Fruit fly (Drosophila melanogaster) whole organism, embryonic: Measurements from ENCODE around the gene nan.
A peak's percentile ranks its signal among the peaks of the same experiment; 100 is the strongest.

Experiments used
- Aef1 ChIP-seq: fragments of 200-800 bp; sonication (Bioruptor generic); IDR thresholded peaks from 3 replicates; pipeline ENCODE4 v1.3.6; 2022; ENCODE audit warnings: missing biosample characterization, missing genetic modification characterization
- Atf3 ChIP-seq: fragments of 200-800 bp; sonication (Bioruptor generic); optimal IDR thresholded peaks from 3 replicates; lab custom pipeline; 2016; ENCODE audit warnings: missing biosample characterization, missing genetic modification characterization
- CG10209 ChIP-seq: fragments of 200-800 bp; sonication (Bioruptor generic); optimal IDR thresholded peaks from 3 replicates; lab custom pipeline; 2017; ENCODE audit warnings: missing biosample characterization, mild to moderate bottlenecking, missing genetic modification characterization, missing genetic modification reagents
- CG10431 ChIP-seq: fragments of 200-800 bp; sonication (Bioruptor generic); optimal IDR thresholded peaks from 3 replicates; lab custom pipeline; 2018; ENCODE audit warnings: missing biosample characterization, mild to moderate bottlenecking, missing genetic modification characterization
- CG10654 ChIP-seq: fragments of 200-800 bp; sonication (Bioruptor generic); optimal IDR thresholded peaks from 2 replicates; lab custom pipeline; 2016; ENCODE audit warnings: missing biosample characterization, missing genetic modification characterization
- CG12104 ChIP-seq: fragments of 200-800 bp; sonication (Bioruptor generic); optimal IDR thresholded peaks from 3 replicates; lab custom pipeline; 2016; ENCODE audit warnings: missing biosample characterization, missing genetic modification characterization
- CG12942 ChIP-seq: fragments of 200-800 bp; sonication (Bioruptor generic); optimal IDR thresholded peaks from 3 replicates; lab custom pipeline; 2016; ENCODE audit warnings: missing biosample characterization, missing genetic modification characterization
- CG13624 ChIP-seq: fragments of 200-800 bp; sonication (Bioruptor generic); optimal IDR thresholded peaks from 2 replicates; lab custom pipeline; 2016; ENCODE audit warnings: missing biosample characterization, missing genetic modification characterization
- CG14667 ChIP-seq: fragments of 200-800 bp; sonication (Bioruptor generic); IDR thresholded peaks from 2 replicates; pipeline ENCODE4 v1.3.6; 2022; ENCODE audit warnings: missing biosample characterization, missing genetic modification characterization
- CG15601 ChIP-seq: fragments of 200-800 bp; sonication (Bioruptor generic); optimal IDR thresholded peaks from 3 replicates; lab custom pipeline; 2019; ENCODE audit warnings: missing biosample characterization, mild to moderate bottlenecking, missing genetic modification characterization, moderate library complexity
- CG17186 ChIP-seq: fragments of 200-800 bp; sonication (Bioruptor generic); optimal IDR thresholded peaks from 3 replicates; lab custom pipeline; 2017; ENCODE audit warnings: missing biosample characterization, missing genetic modification reagents, missing genetic modification characterization
- CG18599 ChIP-seq: fragments of 200-800 bp; sonication (Bioruptor generic); optimal IDR thresholded peaks from 3 replicates; lab custom pipeline; 2017; ENCODE audit warnings: missing biosample characterization, missing genetic modification characterization, mild to moderate bottlenecking, moderate library complexity, missing genetic modification reagents
- CG2202 ChIP-seq: fragments of 200-800 bp; sonication (Bioruptor generic); optimal IDR thresholded peaks from 2 replicates; lab custom pipeline; 2018; ENCODE audit warnings: missing biosample characterization, mild to moderate bottlenecking, missing genetic modification characterization
- CG31441 ChIP-seq: fragments of 200-800 bp; sonication (Bioruptor generic); IDR thresholded peaks from 2 replicates; pipeline ENCODE4 v1.3.6; 2022; ENCODE audit warnings: missing biosample characterization, missing genetic modification characterization
- CG3163 ChIP-seq: fragments of 200-800 bp; sonication (Bioruptor generic); optimal IDR thresholded peaks from 3 replicates; lab custom pipeline; 2016; ENCODE audit warnings: missing biosample characterization, missing genetic modification characterization
- CG32767 ChIP-seq: fragments of 200-800 bp; sonication (Bioruptor generic); IDR thresholded peaks from 2 replicates; pipeline ENCODE4 v1.3.6; 2022; ENCODE audit warnings: missing biosample characterization, missing genetic modification characterization
- CG33557 ChIP-seq: fragments of 200-800 bp; sonication (Bioruptor generic); optimal IDR thresholded peaks from 2 replicates; lab custom pipeline; 2019; ENCODE audit warnings: missing biosample characterization, mild to moderate bottlenecking, missing genetic modification characterization, moderate library complexity
- CG34422 ChIP-seq: fragments of 200-800 bp; sonication (Bioruptor generic); IDR thresholded peaks from 3 replicates; pipeline ENCODE4 v1.3.6; 2022; ENCODE audit warnings: missing biosample characterization, missing genetic modification characterization
- CG3726 ChIP-seq: fragments of 200-800 bp; sonication (Bioruptor generic); IDR thresholded peaks from 3 replicates; pipeline ENCODE4, ENCODE4 v1.3.6; 2022; ENCODE audit warnings: missing biosample characterization, missing genetic modification characterization
- CG4328 ChIP-seq: fragments of 200-800 bp; sonication (Bioruptor generic); optimal IDR thresholded peaks from 3 replicates; lab custom pipeline; 2017; ENCODE audit warnings: missing biosample characterization, missing genetic modification reagents, missing genetic modification characterization
- CG4820 ChIP-seq: fragments of 200-800 bp; sonication (Bioruptor generic); optimal IDR thresholded peaks from 3 replicates; lab custom pipeline; 2016; ENCODE audit warnings: missing biosample characterization, missing genetic modification characterization
- CG6765 ChIP-seq: fragments of 200-800 bp; sonication (Bioruptor generic); optimal IDR thresholded peaks from 3 replicates; lab custom pipeline; 2017; ENCODE audit warnings: missing biosample characterization, mild to moderate bottlenecking, missing genetic modification characterization
- CG8290 ChIP-seq, 3 experiments: fragments of 200-800 bp; sonication (Bioruptor generic); optimal IDR thresholded peaks; 2 replicates each; lab custom pipeline; 2016 to 2019; ENCODE audit warnings: missing biosample characterization in 3 of 3, missing genetic modification characterization in 3 of 3, mild to moderate bottlenecking in 2 of 3, moderate library complexity in 1 of 3
- CG8765 ChIP-seq: fragments of 200-800 bp; sonication (Bioruptor generic); IDR thresholded peaks from 2 replicates; pipeline ENCODE4 v1.3.6; 2022; ENCODE audit warnings: missing biosample characterization, missing genetic modification characterization
- CG8924 ChIP-seq: fragments of 200-800 bp; optimal IDR thresholded peaks from 3 replicates; lab custom pipeline; 2019; ENCODE audit warnings: missing biosample characterization, mild to moderate bottlenecking, missing genetic modification characterization, moderate library complexity
- CHES-1-like ChIP-seq: fragments of 200-800 bp; sonication (Bioruptor generic); optimal IDR thresholded peaks from 2 replicates; lab custom pipeline; 2016; ENCODE audit warnings: missing biosample characterization, missing genetic modification characterization
- D ChIP-seq, 2 experiments: fragments of 200-800 bp in 1 of 2; fragments of >200 bp in 1 of 2; sonication (Bioruptor generic) in 1 of 2; optimal IDR thresholded peaks; 2 replicates in 1 of 2; 3 replicates in 1 of 2; lab custom pipeline; 2017; ENCODE audit warnings: mild to moderate bottlenecking in 1 of 2, missing biosample characterization in 1 of 2, missing genetic modification characterization in 1 of 2, missing genetic modification reagents in 1 of 2
- Doc3 ChIP-seq: fragments of 200-800 bp; sonication (Bioruptor generic); IDR thresholded peaks from 3 replicates; pipeline ENCODE4 v1.3.6; 2022; ENCODE audit warnings: missing biosample characterization, missing genetic modification characterization; ENCODE audit not compliant: partially characterized antibody
- Hr3 ChIP-seq: fragments of 200-800 bp; sonication (Bioruptor generic); optimal IDR thresholded peaks from 3 replicates; lab custom pipeline; 2016; ENCODE audit warnings: missing biosample characterization, missing genetic modification characterization
- MTF-1 ChIP-seq: fragments of 200-800 bp; sonication (Bioruptor generic); optimal IDR thresholded peaks from 2 replicates; lab custom pipeline; 2018; ENCODE audit warnings: missing biosample characterization, mild to moderate bottlenecking, missing genetic modification characterization, borderline replicate concordance
- Meics ChIP-seq: fragments of 200-800 bp; sonication (Bioruptor generic); optimal IDR thresholded peaks from 2 replicates; lab custom pipeline; 2017; ENCODE audit warnings: missing biosample characterization, mild to moderate bottlenecking, missing genetic modification characterization
- NC2β ChIP-seq: fragments of 200-800 bp; sonication (Bioruptor generic); optimal IDR thresholded peaks from 2 replicates; lab custom pipeline; 2016; ENCODE audit warnings: missing biosample characterization, missing genetic modification characterization
- Pdp1 ChIP-seq, 2 experiments: fragments of 200-800 bp; sonication (Bioruptor generic); optimal IDR thresholded peaks; 3 replicates each; lab custom pipeline; 2016; ENCODE audit warnings: missing biosample characterization in 2 of 2, missing genetic modification characterization in 2 of 2, mild to moderate bottlenecking in 1 of 2, moderate library complexity in 1 of 2
- Six4 ChIP-seq: fragments of 200-800 bp; sonication (Bioruptor generic); optimal IDR thresholded peaks from 2 replicates; lab custom pipeline; 2016; ENCODE audit warnings: missing biosample characterization, missing genetic modification characterization
- Spps ChIP-seq: fragments of 200-800 bp; sonication (Bioruptor generic); optimal IDR thresholded peaks from 2 replicates; lab custom pipeline; 2018; ENCODE audit warnings: missing biosample characterization, mild to moderate bottlenecking, missing genetic modification characterization
- Trl ChIP-seq, 3 experiments: fragments of >200 bp in 2 of 3; fragments of 200-800 bp in 1 of 3; sonication (Bioruptor generic) in 1 of 3; optimal IDR thresholded peaks; 2 replicates in 1 of 3; 3 replicates in 2 of 3; lab custom pipeline; 2016 to 2017; ENCODE audit warnings: missing biosample characterization in 1 of 3, missing genetic modification characterization in 1 of 3
- ara ChIP-seq: fragments of 200-800 bp; sonication (Bioruptor generic); IDR thresholded peaks from 2 replicates; pipeline ENCODE4 v1.3.6; 2022; ENCODE audit warnings: missing biosample characterization, missing genetic modification characterization
- bab2 ChIP-seq: fragments of 200-800 bp; sonication (Bioruptor generic); optimal IDR thresholded peaks from 2 replicates; lab custom pipeline; 2016; ENCODE audit warnings: missing biosample characterization, missing genetic modification characterization
- crp ChIP-seq, 2 experiments: fragments of 200-800 bp; sonication (Bioruptor generic); optimal IDR thresholded peaks; 2 replicates in 1 of 2; 3 replicates in 1 of 2; lab custom pipeline; 2017; ENCODE audit warnings: missing biosample characterization in 2 of 2, missing genetic modification characterization in 2 of 2, mild to moderate bottlenecking in 1 of 2, moderate library complexity in 1 of 2
- dpn ChIP-seq, 2 experiments: fragments of 200-800 bp; sonication (Bioruptor generic); optimal IDR thresholded peaks; 3 replicates each; lab custom pipeline; 2016; ENCODE audit warnings: missing biosample characterization in 2 of 2, missing genetic modification characterization in 2 of 2
- grau ChIP-seq: fragments of 200-800 bp; optimal IDR thresholded peaks from 3 replicates; lab custom pipeline; 2019; ENCODE audit warnings: missing biosample characterization, mild to moderate bottlenecking, missing genetic modification characterization, moderate library complexity
- hkb ChIP-seq, 2 experiments: fragments of 200-800 bp in 1 of 2; fragments of >200 bp in 1 of 2; sonication (Bioruptor generic) in 1 of 2; IDR thresholded peaks in 1 of 2; optimal IDR thresholded peaks in 1 of 2; 2 replicates each; pipeline versions ENCODE4 v1.3.6 to Lab custom; 2017 to 2022; ENCODE audit warnings: missing biosample characterization in 1 of 2, missing genetic modification characterization in 1 of 2
- knrl ChIP-seq: fragments of 200-800 bp; sonication (Bioruptor generic); IDR thresholded peaks from 3 replicates; pipeline ENCODE4 v1.3.6; 2022; ENCODE audit warnings: missing biosample characterization, missing genetic modification characterization; ENCODE audit not compliant: partially characterized antibody
- nerfin-1 ChIP-seq: fragments of 200-800 bp; sonication (Bioruptor generic); optimal IDR thresholded peaks from 3 replicates; lab custom pipeline; 2019; ENCODE audit warnings: missing biosample characterization, mild to moderate bottlenecking, missing genetic modification characterization, moderate library complexity
- ranshi ChIP-seq: fragments of 200-800 bp; sonication (Bioruptor generic); IDR thresholded peaks from 2 replicates; pipeline ENCODE4 v1.3.6; 2022; ENCODE audit warnings: missing biosample characterization, missing genetic modification characterization
- seq ChIP-seq: fragments of 200-800 bp; sonication (Bioruptor generic); IDR thresholded peaks from 2 replicates; pipeline ENCODE4 v1.3.6; 2022; ENCODE audit warnings: missing biosample characterization, missing genetic modification characterization
- so ChIP-seq: fragments of 200-800 bp; sonication (Bioruptor generic); IDR thresholded peaks from 3 replicates; pipeline ENCODE4 v1.3.6; 2022; ENCODE audit warnings: missing biosample characterization, missing genetic modification characterization
- sr ChIP-seq: fragments of 200-800 bp; sonication (Bioruptor generic); IDR thresholded peaks from 3 replicates; pipeline ENCODE4 v1.3.6; 2022; ENCODE audit warnings: missing biosample characterization, missing genetic modification characterization
- tx ChIP-seq: fragments of 200-800 bp; sonication (Bioruptor generic); optimal IDR thresholded peaks from 2 replicates; lab custom pipeline; 2016; ENCODE audit warnings: missing biosample characterization, missing genetic modification characterization

The nan gene

dm6 chr3L:14195714-14196113, 6.3 kb upstream of the nan start (continued):
- TF ChIP-seq D (optimal IDR thresholded peaks at IDR 0.05; lab: Kevin White, UChicago) (no peak), D (GFP tag; optimal IDR thresholded peaks at IDR 0.05; lab: Kevin White, UChicago) (peak; percentile 54), CG12942 (GFP tag; lab: Kevin White, UChicago) (no peak), Doc3 (GFP tag; lab: Robert Waterston, UW) (no peak), Spps (tag; lab: Kevin White, UChicago) (no peak), Meics (GFP tag; lab: Kevin White, UChicago) (peak; percentile 54), CG18599 (GFP tag; lab: Kevin White, UChicago) (peak; percentile 53), CG2202 (tag; lab: Kevin White, UChicago) (peak; percentile 39), CG10654 (GFP tag; lab: Kevin White, UChicago) (peak; percentile 1), CG4328 (GFP tag; lab: Kevin White, UChicago) (peak; percentile 20), CG8924 (tag; lab: Kevin White, UChicago) (peak; percentile 47), CG10431 (GFP tag; lab: Kevin White, UChicago) (peak; percentile 61), CG8290 (GFP tag; optimal IDR thresholded peaks at IDR 0.05; lab: Kevin White, UChicago) (no peak), CG8290 (tag; optimal IDR thresholded peaks at IDR 0.05; lab: Kevin White, UChicago) (no peak), seq (GFP tag; lab: Robert Waterston, UW) (peak; percentile 37; the same call in 1 of the 2 replicates), CHES-1-like (peak; percentile 30), so (GFP tag; lab: Robert Waterston, UW) (no peak), grau (peak; percentile 15), CG14667 (no peak), Trl (optimal IDR thresholded peaks at IDR 0.05; lab: Kevin White, UChicago) (no peak), Trl (GFP tag; optimal IDR thresholded peaks at IDR 0.05; lab: Kevin White, UChicago) (no peak), CG8765 (GFP tag; lab: Robert Waterston, UW) (no peak), Six4 (GFP tag; lab: Kevin White, UChicago) (peak; percentile 16), Hr3 (no peak), knrl (GFP tag; lab: Robert Waterston, UW) (no peak), CG31441 (peak; percentile 39; the same call in 1 of the 2 replicates), ranshi (GFP tag; lab: Robert Waterston, UW) (no peak), CG13624 (GFP tag; lab: Kevin White, UChicago) (no peak), NC2β (GFP tag; lab: Kevin White, UChicago) (peak; percentile 8), bab2 (peak; percentile 13), tx (GFP tag; lab: Kevin White, UChicago) (no peak), CG3163 (GFP tag; lab: Kevin White, UChicago) (no peak), Atf3 (GFP tag; lab: Kevin White, UChicago) (no peak), sr (GFP tag; lab: Robert Waterston, UW) (peak; percentile 76; the same call in 2 of the 3 replicates), crp (GFP tag; optimal IDR thresholded peaks at IDR 0.05; lab: Kevin White, UChicago) (no peak), CG6765 (GFP tag; lab: Kevin White, UChicago) (peak; percentile 26), CG12104 (peak; percentile 40), Aef1 (no peak), CG4820 (no peak), CG17186 (GFP tag; lab: Kevin White, UChicago) (no peak), hkb (optimal IDR thresholded peaks at IDR 0.05; lab: Kevin White, UChicago) (no peak), hkb (GFP tag; IDR thresholded peaks at IDR 0.05; lab: Robert Waterston, UW) (peak; percentile 48; the same call in 1 of the 2 replicates), dpn (GFP tag; optimal IDR thresholded peaks at IDR 0.05; lab: Kevin White, UChicago) (peak in 1 of 2 experiments; percentile 34), CG3726 (GFP tag; lab: Robert Waterston, UW) (no peak), Pdp1 (GFP tag; optimal IDR thresholded peaks at IDR 0.05; lab: Kevin White, UChicago) (peak in 1 of 2 experiments; percentile 16), MTF-1 (GFP tag; lab: Kevin White, UChicago) (peak; percentile 72), CG32767 (GFP tag; lab: Robert Waterston, UW) (no peak), ara (GFP tag; lab: Robert Waterston, UW) (peak; percentile 61), CG33557 (GFP tag; lab: Kevin White, UChicago) (peak; percentile 33), CG15601 (tag; lab: Kevin White, UChicago) (peak; percentile 81), CG34422 (GFP tag; lab: Robert Waterston, UW) (no peak), CG10209 (GFP tag; lab: Kevin White, UChicago) (peak; percentile 21), nerfin-1 (tag; lab: Kevin White, UChicago) (peak; percentile 37)
